Worm (Caenorhabditis elegans): ENCODE data around the gene K06G5.1.

K06G5.1 gene

ce11 chrX:14207942-14208341 lies 6.8 kb upstream of the K06G5.1 start, which contains the start of gene ceh-37:
TSS of gene ceh-37 (minus strand) at chrX:14208000.
- no peak for TF ChIP-seq tbx-2 (tag; optimal IDR thresholded peaks at IDR 0.05)
- peak; percentile 75 for TF ChIP-seq elt-2 (tag; optimal IDR thresholded peaks at IDR 0.05)
- no peak for TF ChIP-seq pat-9 (tag; optimal IDR thresholded peaks at IDR 0.05)

ce11 chrX:14213314-14213713 lies 1.5 kb upstream of the K06G5.1 start:
- TF ChIP-seq fkh-6 (tag; optimal IDR thresholded peaks at IDR 0.05) (no peak), sox-4 (tag; optimal IDR thresholded peaks at IDR 0.05) (no peak), ceh-2 (tag; optimal IDR thresholded peaks at IDR 0.05) (no peak), pha-2 (tag; optimal IDR thresholded peaks at IDR 0.05) (no peak), rnt-1 (tag; optimal IDR thresholded peaks at IDR 0.05) (no peak), dve-1 (tag; optimal IDR thresholded peaks at IDR 0.05) (no peak), F13H6.1 (tag; optimal IDR thresholded peaks at IDR 0.05) (no peak), ceh-14 (tag; optimal IDR thresholded peaks at IDR 0.05) (no peak), nhr-11 (tag; optimal IDR thresholded peaks at IDR 0.05) (no peak), eyg-1 (tag; optimal IDR thresholded peaks at IDR 0.05) (no peak), ttx-3 (tag; optimal IDR thresholded peaks at IDR 0.05) (no peak), ets-4 (tag; optimal IDR thresholded peaks at IDR 0.05) (no peak), fax-1 (tag; optimal IDR thresholded peaks at IDR 0.05) (no peak), ceh-18 (tag; optimal IDR thresholded peaks at IDR 0.05) (no peak), pat-9 (tag; optimal IDR thresholded peaks at IDR 0.05) (no peak), ahr-1 (tag; optimal IDR thresholded peaks at IDR 0.05) (no peak), ref-2 (tag; optimal IDR thresholded peaks at IDR 0.05) (no peak)

DNA sequence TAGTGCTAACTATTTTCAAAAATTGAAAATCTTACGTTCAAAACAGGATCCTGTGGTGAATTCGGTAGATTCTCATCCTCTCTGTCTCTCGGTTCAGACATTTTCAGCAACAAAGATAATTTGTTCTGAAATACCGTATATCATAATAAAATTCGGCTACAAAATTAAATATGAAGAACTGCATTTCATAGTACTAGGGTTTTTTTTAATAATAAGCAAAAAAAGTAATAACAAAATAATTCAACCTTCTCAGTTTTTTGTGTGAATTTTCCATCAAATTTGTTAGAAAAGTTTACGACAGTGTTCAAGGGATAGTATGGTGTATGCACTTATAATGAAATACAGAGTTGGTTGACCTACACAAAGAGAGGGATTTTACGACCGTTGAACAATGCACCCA lies 8.4 kb downstream of the K06G5.1 start, which contains the start of gene K06G5.3:
K06G5.3 (minus strand) TSS at position 101 of the 400 bp plus-strand sequence.
- TF ChIP-seq sox-4 (tag; optimal IDR thresholded peaks at IDR 0.05): no peak
- no peak for TF ChIP-seq C08G9.2 (tag; optimal IDR thresholded peaks at IDR 0.05)
- no peak for TF ChIP-seq unc-86 (tag; optimal IDR thresholded peaks at IDR 0.05)
- no peak for TF ChIP-seq pqm-1 (tag; optimal IDR thresholded peaks at IDR 0.05)
- TF ChIP-seq ceh-19 (GFP tag; optimal IDR thresholded peaks at IDR 0.05): no peak
- TF ChIP-seq hlh-30 (tag; optimal IDR thresholded peaks at IDR 0.05; ENCODE audit: insufficient read depth): no peak
- TF ChIP-seq rnt-1 (tag; optimal IDR thresholded peaks at IDR 0.05): no peak
- TF ChIP-seq ceh-45 (GFP tag; IDR thresholded peaks at IDR 0.05): no peak
- no peak for TF ChIP-seq eyg-1 (tag; optimal IDR thresholded peaks at IDR 0.05)
- TF ChIP-seq sdc-2 (tag; optimal IDR thresholded peaks at IDR 0.05): no peak
- no peak for TF ChIP-seq elt-4 (tag; optimal IDR thresholded peaks at IDR 0.05)

ce11 chrX:14225273-14225672 lies 10.5 kb downstream of the K06G5.1 start, which contains the start of gene cyp-13B2:
TSS of gene cyp-13B2 (plus strand) at chrX:14225573.
- no peak for TF ChIP-seq sox-4 (tag; optimal IDR thresholded peaks at IDR 0.05)
- TF ChIP-seq unc-86 (tag; optimal IDR thresholded peaks at IDR 0.05): no peak
- no peak for TF ChIP-seq T23F11.4 (GFP tag; optimal IDR thresholded peaks at IDR 0.05)

DNA sequence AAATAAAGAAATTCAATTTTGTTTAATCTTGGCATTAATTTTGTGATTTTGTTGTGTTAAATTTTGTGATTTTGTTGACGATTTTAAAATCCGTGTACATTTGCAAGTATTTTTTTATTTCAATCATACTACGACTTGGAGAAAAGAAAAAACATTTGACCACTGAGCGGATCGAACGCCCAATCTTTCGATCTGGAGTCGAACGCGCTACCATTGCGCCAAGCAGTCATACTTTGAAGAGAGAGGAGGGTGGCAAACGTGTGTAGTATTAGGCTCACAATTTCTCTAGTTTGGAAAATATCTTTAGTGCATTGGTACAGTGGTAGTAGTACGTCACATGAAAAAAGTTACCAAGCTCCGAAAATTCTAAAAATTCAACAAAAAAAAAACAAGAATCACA lies 14.0 kb downstream of the K06G5.1 start:
- no peak for TF ChIP-seq eyg-1 (tag; optimal IDR thresholded peaks at IDR 0.05)

DNA sequence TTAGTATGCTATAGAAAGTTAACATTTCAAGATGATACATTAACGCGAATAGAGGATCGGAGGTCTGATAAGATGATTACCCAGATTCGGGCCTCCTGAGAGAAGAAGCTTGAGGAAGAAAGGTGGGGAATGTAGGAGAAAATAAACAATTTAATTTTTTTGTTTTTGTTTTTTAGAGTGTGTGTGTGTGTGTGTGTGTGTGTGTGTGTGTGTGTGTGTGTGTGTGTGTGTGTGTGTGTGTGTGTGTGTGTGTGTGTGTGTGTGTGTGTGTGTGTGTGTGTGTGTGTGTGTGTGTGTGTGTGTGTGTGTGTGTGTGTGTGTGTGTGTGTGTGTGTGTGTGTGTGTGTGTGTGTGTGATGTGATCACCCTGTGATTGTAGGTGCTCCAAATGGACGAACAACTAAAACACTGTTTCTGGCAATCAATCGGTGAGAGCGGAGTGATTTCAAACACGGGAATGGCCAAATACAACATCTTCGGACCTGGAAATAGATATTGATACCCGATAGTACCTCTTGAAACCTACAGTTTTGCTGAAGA lies 14.6 kb downstream of the K06G5.1 start:
- TF ChIP-seq ceh-19 (GFP tag; optimal IDR thresholded peaks at IDR 0.05) (peak; percentile 51), C38D4.7 (GFP tag; optimal IDR thresholded peaks at IDR 0.05) (peak; percentile 55), K02D7.2 (tag; optimal IDR thresholded peaks at IDR 0.05) (peak; percentile 8), ceh-6 (GFP tag; optimal IDR thresholded peaks at IDR 0.05) (peak; percentile 27), lin-11 (tag; optimal IDR thresholded peaks at IDR 0.05) (peak; percentile 4), che-1 (tag; optimal IDR thresholded peaks at IDR 0.05) (peak; percentile 17), pat-9 (tag; optimal IDR thresholded peaks at IDR 0.05) (peak; percentile 28), hlh-13 (GFP tag; optimal IDR thresholded peaks at IDR 0.05) (peak; percentile 12)
